Fruit fly (Drosophila melanogaster): ENCODE results near the gene Cpr62Bc.

The Cpr62Bc gene

dm6 chr3L:1844600-1844999 is 2.7 kb upstream of the Cpr62Bc start:
- TF ChIP-seq EcR (GFP tag; optimal IDR thresholded peaks at IDR 0.05), result no peak
- TF ChIP-seq CG8301 (tag; optimal IDR thresholded peaks at IDR 0.05), result peak; percentile 57
- TF ChIP-seq CG14655 (GFP tag; optimal IDR thresholded peaks at IDR 0.05), result peak; percentile 47
- peak; percentile 88 for TF ChIP-seq Ets98B (GFP tag; IDR thresholded peaks at IDR 0.05)
- TF ChIP-seq CG32121 (GFP tag; IDR thresholded peaks at IDR 0.05), result peak; percentile 89
- TF ChIP-seq fd96Ca (GFP tag; IDR thresholded peaks at IDR 0.05), result peak; percentile 86
- TF ChIP-seq CG9948 (tag; optimal IDR thresholded peaks at IDR 0.05), result no peak
- TF ChIP-seq CG4496 (GFP tag; IDR thresholded peaks at IDR 0.05), result peak; percentile 86
- TF ChIP-seq gl (tag; optimal IDR thresholded peaks at IDR 0.05), result no peak
- no peak for TF ChIP-seq D1 (tag; optimal IDR thresholded peaks at IDR 0.05)
- TF ChIP-seq CG10348 (GFP tag; IDR thresholded peaks at IDR 0.05), result 0 out of 2 replicates have a peak, but pooled peaks have one; percentile 36
- TF ChIP-seq rn (GFP tag; IDR thresholded peaks at IDR 0.05), result peak; percentile 59; the same call in 1 of the 2 replicates
- TF ChIP-seq CG12605 (GFP tag; IDR thresholded peaks at IDR 0.05), result peak; percentile 32; the same call in 1 of the 2 replicates

- TF ChIP-seq Snoo (tag; optimal IDR thresholded peaks at IDR 0.05) (no peak), Ets98B (GFP tag; IDR thresholded peaks at IDR 0.05) (no peak), D1 (tag; optimal IDR thresholded peaks at IDR 0.05) (no peak), fd96Ca (GFP tag; IDR thresholded peaks at IDR 0.05) (no peak), CG34367 (tag; optimal IDR thresholded peaks at IDR 0.05) (no peak), EcR (GFP tag; optimal IDR thresholded peaks at IDR 0.05) (no peak), CG15710 (tag; optimal IDR thresholded peaks at IDR 0.05) (no peak), Pif1A (GFP tag; optimal IDR thresholded peaks at IDR 0.05) (no peak), Pif1B (GFP tag; optimal IDR thresholded peaks at IDR 0.05) (no peak), CG17806 (tag; optimal IDR thresholded peaks at IDR 0.05) (no peak), CG10348 (GFP tag; IDR thresholded peaks at IDR 0.05) (no peak), CG14655 (GFP tag; optimal IDR thresholded peaks at IDR 0.05) (no peak), CG12605 (GFP tag; IDR thresholded peaks at IDR 0.05) (no peak), CG4496 (GFP tag; IDR thresholded peaks at IDR 0.05) (no peak), CG8301 (tag; optimal IDR thresholded peaks at IDR 0.05) (no peak), rn (GFP tag; IDR thresholded peaks at IDR 0.05) (no peak), CG8159 (tag; optimal IDR thresholded peaks at IDR 0.05) (no peak), gl (tag; optimal IDR thresholded peaks at IDR 0.05) (no peak), CG9948 (tag; optimal IDR thresholded peaks at IDR 0.05) (no peak)
Measured at dm6 chr3L:1835064-1835463, 6.8 kb downstream of the Cpr62Bc start, which contains the start of gene Cpr62Bb. Cpr62Bb (minus strand) TSS chr3L:1835164.

dm6 chr3L:1831753-1832268 is 10.1 kb downstream of the Cpr62Bc start, which contains the start of gene Cpr62Ba:
Cpr62Ba (minus strand) TSS chr3L:1831783.
- TF ChIP-seq EcR (GFP tag; optimal IDR thresholded peaks at IDR 0.05) (peak; percentile 26), fd96Ca (GFP tag; IDR thresholded peaks at IDR 0.05) (no peak)

- TF ChIP-seq Pif1A (GFP tag; optimal IDR thresholded peaks at IDR 0.05) (peak; percentile 75), CG12605 (GFP tag; IDR thresholded peaks at IDR 0.05) (peak; percentile 74), CG13204 (GFP tag; optimal IDR thresholded peaks at IDR 0.05) (peak; percentile 16), CG14655 (GFP tag; optimal IDR thresholded peaks at IDR 0.05) (peak; percentile 77), CG34367 (tag; optimal IDR thresholded peaks at IDR 0.05) (peak; percentile 60), CG8159 (tag; optimal IDR thresholded peaks at IDR 0.05) (peak; percentile 17), CG15710 (tag; optimal IDR thresholded peaks at IDR 0.05) (peak; percentile 40), fd96Ca (GFP tag; IDR thresholded peaks at IDR 0.05) (peak; percentile 82), Pif1B (GFP tag; optimal IDR thresholded peaks at IDR 0.05) (peak; percentile 66), Ets98B (GFP tag; IDR thresholded peaks at IDR 0.05) (peak; percentile 78), CG9948 (tag; optimal IDR thresholded peaks at IDR 0.05) (peak; percentile 56), EcR (GFP tag; optimal IDR thresholded peaks at IDR 0.05) (no peak), D1 (tag; optimal IDR thresholded peaks at IDR 0.05) (no peak), Snoo (tag; optimal IDR thresholded peaks at IDR 0.05) (peak; percentile 56), gl (tag; optimal IDR thresholded peaks at IDR 0.05) (no peak), CG17806 (tag; optimal IDR thresholded peaks at IDR 0.05) (peak; percentile 48), CG10348 (GFP tag; IDR thresholded peaks at IDR 0.05) (no peak), CG4496 (GFP tag; IDR thresholded peaks at IDR 0.05) (peak; percentile 89), CG8301 (tag; optimal IDR thresholded peaks at IDR 0.05) (peak; percentile 66), rn (GFP tag; IDR thresholded peaks at IDR 0.05) (no peak), CG32121 (GFP tag; IDR thresholded peaks at IDR 0.05) (peak; percentile 81)
Measured at dm6 chr3L:1829539-1829938, 12.3 kb downstream of the Cpr62Bc start.

- peak; percentile 75 for TF ChIP-seq EcR (GFP tag; optimal IDR thresholded peaks at IDR 0.05)
- no peak for TF ChIP-seq Pif1B (GFP tag; optimal IDR thresholded peaks at IDR 0.05)
- peak; percentile 38 for TF ChIP-seq CG13204 (GFP tag; optimal IDR thresholded peaks at IDR 0.05)
- TF ChIP-seq CG4496 (GFP tag; IDR thresholded peaks at IDR 0.05), result no peak
- TF ChIP-seq Ets98B (GFP tag; IDR thresholded peaks at IDR 0.05), result no peak
- peak; percentile 1 for TF ChIP-seq Snoo (tag; optimal IDR thresholded peaks at IDR 0.05)
Measured at dm6 chr3L:1827809-1828371, 14.0 kb downstream of the Cpr62Bc start.

dm6 chr3L:1822365-1822764 is 19.5 kb downstream of the Cpr62Bc start:
- TF ChIP-seq CG15710 (tag; optimal IDR thresholded peaks at IDR 0.05), result no peak
- peak; percentile 45 for TF ChIP-seq CG13204 (GFP tag; optimal IDR thresholded peaks at IDR 0.05)
- no peak for TF ChIP-seq CG9948 (tag; optimal IDR thresholded peaks at IDR 0.05)
- TF ChIP-seq Snoo (tag; optimal IDR thresholded peaks at IDR 0.05), result no peak
- 0 out of 3 replicates have a peak, but pooled peaks have one; percentile 19 for TF ChIP-seq CG4496 (GFP tag; IDR thresholded peaks at IDR 0.05)
- peak; percentile 22 for TF ChIP-seq EcR (GFP tag; optimal IDR thresholded peaks at IDR 0.05)

Data from whole organism, pupa.